Worm (Caenorhabditis elegans): ENCODE results near the gene nspd-3.

nspd-3 gene

ce11 chrIV:5157226-5157625 lies 5.6 kb downstream of the nspd-3 start, which contains the start of gene C24D10.49:
TSS of gene C24D10.49 (minus strand) at chrIV:5157326.
- TF ChIP-seq hmg-1.1 (GFP tag; IDR thresholded peaks at IDR 0.05): no peak
- no peak for TF ChIP-seq zip-11 (GFP tag; IDR thresholded peaks at IDR 0.05)
- TF ChIP-seq spr-3 (GFP tag; optimal IDR thresholded peaks at IDR 0.05): no peak
- no peak for TF ChIP-seq nhr-237 (tag; optimal IDR thresholded peaks at IDR 0.05)
- no peak for TF ChIP-seq zfp-2 (tag; optimal IDR thresholded peaks at IDR 0.05)
- TF ChIP-seq rbr-2 (tag; optimal IDR thresholded peaks at IDR 0.05): no peak
- no peak for TF ChIP-seq hif-1 (tag; optimal IDR thresholded peaks at IDR 0.05)
- no peak for TF ChIP-seq F26F4.8 (GFP tag; conservative IDR thresholded peaks at IDR 0.05)
- no peak for TF ChIP-seq set-16 (GFP tag; IDR thresholded peaks at IDR 0.05)
- no peak for TF ChIP-seq cey-2 (tag; optimal IDR thresholded peaks at IDR 0.05; ENCODE audit: borderline replicate concordance, insufficient read depth)
- no peak for TF ChIP-seq hlh-11 (tag; optimal IDR thresholded peaks at IDR 0.05)
- no peak for TF ChIP-seq F49E8.2 (tag; optimal IDR thresholded peaks at IDR 0.05; ENCODE audit: borderline replicate concordance)
- no peak for TF ChIP-seq nhr-111 (GFP tag; optimal IDR thresholded peaks at IDR 0.05)
- no peak for TF ChIP-seq nhr-48 (tag; optimal IDR thresholded peaks at IDR 0.05)
- TF ChIP-seq unc-130 (GFP tag; optimal IDR thresholded peaks at IDR 0.05): no peak
- TF ChIP-seq saeg-2 (GFP tag; IDR thresholded peaks at IDR 0.05): no peak

DNA sequence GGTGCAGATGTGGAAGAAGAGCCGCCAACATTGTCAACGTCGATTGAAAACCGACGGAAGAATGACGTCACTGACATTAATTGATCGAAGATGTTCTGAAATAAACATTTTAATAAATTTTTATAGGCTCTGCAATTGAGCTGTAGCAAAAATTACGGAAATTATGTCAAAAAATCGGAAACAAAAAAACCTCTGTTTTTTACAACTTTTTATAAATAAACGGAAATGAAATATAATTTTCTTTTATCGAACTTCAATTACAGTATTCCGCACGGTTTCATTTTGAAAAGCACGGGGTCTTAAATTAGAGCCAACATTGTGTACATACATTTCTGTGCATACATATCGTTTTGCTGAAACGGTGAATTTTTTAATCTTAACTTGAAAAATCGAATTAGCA lies 10.4 kb downstream of the nspd-3 start, which contains the start of gene soc-2:
soc-2 (minus strand) TSS at position 101 of the 400 bp plus-strand sequence.
- TF ChIP-seq sdz-12 (GFP tag; optimal IDR thresholded peaks at IDR 0.05) (no peak), lin-15B (tag; optimal IDR thresholded peaks at IDR 0.05) (no peak), zip-11 (GFP tag; IDR thresholded peaks at IDR 0.05) (no peak), F37D6.2 (tag; optimal IDR thresholded peaks at IDR 0.05) (no peak), daf-12 (tag; optimal IDR thresholded peaks at IDR 0.05) (no peak), nhr-6 (tag; optimal IDR thresholded peaks at IDR 0.05) (no peak), mep-1 (tag; optimal IDR thresholded peaks at IDR 0.05) (no peak), T20F7.1 (GFP tag; optimal IDR thresholded peaks at IDR 0.05) (no peak), R02D3.7 (tag; optimal IDR thresholded peaks at IDR 0.05) (no peak), zfp-3 (GFP tag; conservative IDR thresholded peaks at IDR 0.05) (no peak), jun-1 (tag; optimal IDR thresholded peaks at IDR 0.05) (no peak), nhr-237 (tag; optimal IDR thresholded peaks at IDR 0.05) (no peak), ztf-11 (tag; optimal IDR thresholded peaks at IDR 0.05) (no peak), set-16 (GFP tag; IDR thresholded peaks at IDR 0.05) (no peak)

DNA sequence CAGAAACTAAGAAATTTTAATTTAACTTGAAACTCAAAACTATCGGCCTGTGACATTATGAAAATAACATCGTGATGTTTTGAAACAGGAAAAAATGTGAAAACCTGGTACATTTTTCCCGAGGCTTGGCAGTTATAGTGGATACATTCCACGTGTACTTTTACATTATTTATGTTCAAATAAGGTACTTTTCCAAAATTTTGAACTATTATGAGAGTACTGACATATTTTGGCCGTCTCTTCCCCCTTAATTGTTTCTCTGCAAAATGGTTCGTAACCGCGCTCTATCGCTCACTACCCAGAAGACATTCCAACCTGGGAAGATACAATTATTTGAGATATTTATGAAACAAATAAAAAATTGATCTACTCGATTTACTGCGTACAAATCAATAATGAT lies 13.0 kb downstream of the nspd-3 start, which contains the start of gene C24D10.5:
C24D10.5 (plus strand) TSS at position 301 of the 400 bp plus-strand sequence.
- TF ChIP-seq T20F7.1 (GFP tag; optimal IDR thresholded peaks at IDR 0.05): no peak

DNA sequence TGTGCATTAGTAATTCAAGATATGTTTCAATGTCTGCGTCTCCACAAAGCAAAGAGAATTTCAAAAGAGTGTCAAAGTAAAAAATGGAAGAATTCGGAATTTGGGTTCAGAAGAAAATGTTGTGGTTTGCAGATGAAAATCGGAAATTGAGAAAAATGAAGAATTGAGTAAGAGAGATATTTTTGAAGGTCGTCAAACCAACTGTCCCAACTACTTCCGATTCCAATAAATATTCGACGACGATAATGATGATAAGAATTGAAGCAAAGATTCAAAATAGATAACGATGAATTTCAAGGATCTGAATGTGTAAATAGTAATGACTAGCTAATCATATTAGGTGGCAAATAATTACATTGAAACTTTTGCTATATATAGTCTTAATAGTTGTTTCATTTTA lies 22.9 kb downstream of the nspd-3 start:
- TF ChIP-seq arid-1 (GFP tag; conservative IDR thresholded peaks at IDR 0.05) (no peak), sdz-12 (GFP tag; optimal IDR thresholded peaks at IDR 0.05) (no peak), lin-15B (tag; optimal IDR thresholded peaks at IDR 0.05) (no peak), ctbp-1 (GFP tag; IDR thresholded peaks at IDR 0.05) (no peak), set-16 (GFP tag; IDR thresholded peaks at IDR 0.05) (no peak), vab-7 (GFP tag; IDR thresholded peaks at IDR 0.05) (no peak), aha-1 (tag) (peak; percentile 40), zip-2 (tag; optimal IDR thresholded peaks at IDR 0.05) (no peak), cey-2 (tag; optimal IDR thresholded peaks at IDR 0.05; ENCODE audit: borderline replicate concordance, insufficient read depth) (no peak), unc-62 (GFP tag; optimal IDR thresholded peaks at IDR 0.05 in 1 of 2) (peak in 1 of 2 experiments; percentile 87), unc-62 (tag; optimal IDR thresholded peaks at IDR 0.05) (no peak), madf-5 (GFP tag; IDR thresholded peaks at IDR 0.05) (no peak), fkh-10 (GFP tag; optimal IDR thresholded peaks at IDR 0.05) (no peak), ceh-44 (GFP tag; IDR thresholded peaks at IDR 0.05) (no peak)

Data from whole organism, L4 larva.